Fruit fly (Drosophila melanogaster): ENCODE data around the gene crim.

Gene crim

dm6 chr3L:11696294-11697116 lies 14.7 kb downstream of the crim start, which contains the start of gene Dph1 (continued):
- TF ChIP-seq pho (GFP tag; optimal IDR thresholded peaks at IDR 0.05) (peak; percentile 70), CG3995 (GFP tag; optimal IDR thresholded peaks at IDR 0.05) (peak; percentile 76), nerfin-1 (tag; optimal IDR thresholded peaks at IDR 0.05) (peak; percentile 71), CG10274 (GFP tag; optimal IDR thresholded peaks at IDR 0.05) (peak; percentile 40), CG14860 (GFP tag; IDR thresholded peaks at IDR 0.05; ENCODE audit: partially characterized antibody) (no peak), CG15011 (GFP tag; optimal IDR thresholded peaks at IDR 0.05) (peak; percentile 38), Vsx1 (GFP tag; optimal IDR thresholded peaks at IDR 0.05) (peak; percentile 73), CG12942 (GFP tag; optimal IDR thresholded peaks at IDR 0.05) (peak; percentile 58), CG15696 (tag; optimal IDR thresholded peaks at IDR 0.05) (peak; percentile 50), sens-2 (GFP tag; IDR thresholded peaks at IDR 0.05) (no peak; the same call in 1 of the 2 replicates), ab (GFP tag; optimal IDR thresholded peaks at IDR 0.05) (peak; percentile 77), H15 (GFP tag; IDR thresholded peaks at IDR 0.05) (peak; percentile 76), CG33557 (GFP tag; optimal IDR thresholded peaks at IDR 0.05) (peak; percentile 75), dati (GFP tag; IDR thresholded peaks at IDR 0.05) (peak; percentile 57; the same call in 1 of the 2 replicates), CG3163 (GFP tag; optimal IDR thresholded peaks at IDR 0.05) (peak; percentile 52), CG12744 (GFP tag; optimal IDR thresholded peaks at IDR 0.05) (peak; percentile 42), Sry-β (GFP tag; optimal IDR thresholded peaks at IDR 0.05) (peak; percentile 36), CG14710 (tag; optimal IDR thresholded peaks at IDR 0.05) (peak; percentile 76), Optix (GFP tag; IDR thresholded peaks at IDR 0.05) (peak; percentile 88), bowl (GFP tag; IDR thresholded peaks at IDR 0.05) (peak; percentile 73; the same call in 1 of the 2 replicates), sd (tag; optimal IDR thresholded peaks at IDR 0.05) (peak; percentile 81), CG18011 (GFP tag; optimal IDR thresholded peaks at IDR 0.05) (peak; percentile 66), tup (GFP tag; optimal IDR thresholded peaks at IDR 0.05) (peak; percentile 47), CG6272 (GFP tag; IDR thresholded peaks at IDR 0.05) (peak; percentile 75), sqz (GFP tag; optimal IDR thresholded peaks at IDR 0.05) (peak; percentile 16), kni (GFP tag; optimal IDR thresholded peaks at IDR 0.05) (peak; percentile 54), vvl (GFP tag; IDR thresholded peaks at IDR 0.05) (peak; percentile 85), Nf-YA (GFP tag; IDR thresholded peaks at IDR 0.05) (peak; percentile 61), Neu2 (GFP tag; optimal IDR thresholded peaks at IDR 0.05; ENCODE audit: borderline replicate concordance) (no peak), unc-4 (GFP tag; IDR thresholded peaks at IDR 0.05; ENCODE audit: partially characterized antibody) (no peak; the same call in 1 of the 2 replicates), CG9727 (GFP tag; optimal IDR thresholded peaks at IDR 0.05) (peak; percentile 90), Mes4 (GFP tag; optimal IDR thresholded peaks at IDR 0.05) (peak; percentile 80), Doc2 (GFP tag; IDR thresholded peaks at IDR 0.05) (no peak), repo (GFP tag; optimal IDR thresholded peaks at IDR 0.05) (peak; percentile 89), Asciz (GFP tag; optimal IDR thresholded peaks at IDR 0.05) (peak; percentile 89), Hey (tag; optimal IDR thresholded peaks at IDR 0.05) (peak; percentile 9), CG34422 (GFP tag; IDR thresholded peaks at IDR 0.05) (peak; percentile 93), seq (GFP tag; IDR thresholded peaks at IDR 0.05) (peak; percentile 80), CG4707 (GFP tag; optimal IDR thresholded peaks at IDR 0.05) (peak; percentile 60), sim (GFP tag; IDR thresholded peaks at IDR 0.05) (peak; percentile 87), CG9876 (GFP tag; optimal IDR thresholded peaks at IDR 0.05) (peak; percentile 5), ems (GFP tag; optimal IDR thresholded peaks at IDR 0.05) (peak; percentile 79), Jarid2 (GFP tag; optimal IDR thresholded peaks at IDR 0.05) (peak; percentile 72), Oli (tag; optimal IDR thresholded peaks at IDR 0.05) (peak; percentile 86), twi (tag; optimal IDR thresholded peaks at IDR 0.05) (peak; percentile 43), Doc3 (GFP tag; IDR thresholded peaks at IDR 0.05; ENCODE audit: partially characterized antibody) (peak; percentile 15; the same call in 1 of the 3 replicates), bigmax (GFP tag; optimal IDR thresholded peaks at IDR 0.05) (no peak), BtbVII (GFP tag; optimal IDR thresholded peaks at IDR 0.05) (peak; percentile 87)

Data from whole organism, embryonic.